Worm (Caenorhabditis elegans) whole organism, L1 larva: ENCODE measurements around the gene T22B2.5.

Experiments used
- ceh-82 ChIP-seq, 3 experiments: fragments of 150-350 bp in 1 of 3; sonication (generic microtip) in 2 of 3; optimal IDR thresholded peaks; 2 replicates each; lab custom pipeline; 2014 to 2017; ENCODE audit warnings: missing biosample characterization in 3 of 3, missing genetic modification characterization in 3 of 3
- fkh-10 ChIP-seq: sonication (generic microtip); optimal IDR thresholded peaks from 2 replicates; lab custom pipeline; 2017; ENCODE audit warnings: missing biosample characterization, missing genetic modification reagents, missing genetic modification characterization
- nhr-28 ChIP-seq: fragments of 150-350 bp; optimal IDR thresholded peaks from 2 replicates; lab custom pipeline; 2014; ENCODE audit warnings: missing biosample characterization, missing genetic modification characterization

ce11 chrX:3957475-3958204, 46.5 kb upstream of the T22B2.5 start:
- TF ChIP-seq fkh-10 (GFP tag; lab: Kevin White, UChicago) = peak; percentile 86
- TF ChIP-seq ceh-82 (tag; optimal IDR thresholded peaks at IDR 0.05; lab: Kevin White, UChicago) = peak in 1 of 3 experiments; percentile 1
- no peak for TF ChIP-seq nhr-28 (tag; lab: Kevin White, UChicago)
